Fruit fly (Drosophila melanogaster) whole organism, embryonic: ENCODE measurements around the gene alpha4GT2.
A peak's percentile ranks its signal among the peaks of the same experiment; 100 is the strongest.

Experiments
- ATbp ChIP-seq: fragments of 200-800 bp; sonication (Bioruptor generic); optimal IDR thresholded peaks from 2 replicates; lab custom pipeline; 2017; ENCODE audit warnings: missing biosample characterization, mild to moderate bottlenecking, missing genetic modification characterization, missing genetic modification reagents
- Atf3 ChIP-seq: fragments of 200-800 bp; sonication (Bioruptor generic); optimal IDR thresholded peaks from 3 replicates; lab custom pipeline; 2016; ENCODE audit warnings: missing biosample characterization, missing genetic modification characterization
- CG10431 ChIP-seq: fragments of 200-800 bp; sonication (Bioruptor generic); optimal IDR thresholded peaks from 3 replicates; lab custom pipeline; 2018; ENCODE audit warnings: missing biosample characterization, mild to moderate bottlenecking, missing genetic modification characterization
- CG10462 ChIP-seq: fragments of 200-800 bp; sonication (Bioruptor generic); optimal IDR thresholded peaks from 2 replicates; lab custom pipeline; 2016; ENCODE audit warnings: missing biosample characterization, missing genetic modification characterization
- CG10565 ChIP-seq: fragments of 200-800 bp; sonication (Bioruptor generic); optimal IDR thresholded peaks from 3 replicates; lab custom pipeline; 2016; ENCODE audit warnings: missing biosample characterization, mild to moderate bottlenecking, missing genetic modification characterization
- CG11504 ChIP-seq: fragments of 200-800 bp; sonication (Bioruptor generic); optimal IDR thresholded peaks from 3 replicates; lab custom pipeline; 2019; ENCODE audit warnings: missing biosample characterization, mild to moderate bottlenecking, missing genetic modification characterization, moderate library complexity
- CG11560 ChIP-seq: fragments of 200-800 bp; sonication (Bioruptor generic); IDR thresholded peaks from 3 replicates; pipeline ENCODE4 v1.3.6; 2022; ENCODE audit warnings: missing biosample characterization, missing genetic modification characterization
- CG12236 ChIP-seq: fragments of 200-800 bp; sonication (Bioruptor generic); optimal IDR thresholded peaks from 2 replicates; lab custom pipeline; 2016; ENCODE audit warnings: missing biosample characterization, missing genetic modification characterization
- CG12391 ChIP-seq: fragments of 200-800 bp; sonication (Bioruptor generic); optimal IDR thresholded peaks from 3 replicates; lab custom pipeline; 2018; ENCODE audit warnings: missing biosample characterization, mild to moderate bottlenecking, missing genetic modification characterization, moderate library complexity
- CG14014 ChIP-seq: fragments of 200-800 bp; sonication (Bioruptor generic); IDR thresholded peaks from 2 replicates; pipeline ENCODE4 v1.3.6; 2022; ENCODE audit warnings: missing biosample characterization, missing genetic modification characterization
- CG15479 ChIP-seq: fragments of 200-800 bp; sonication (Bioruptor generic); optimal IDR thresholded peaks from 3 replicates; lab custom pipeline; 2019; ENCODE audit warnings: missing biosample characterization, mild to moderate bottlenecking, missing genetic modification characterization, moderate library complexity
- CG15601 ChIP-seq: fragments of 200-800 bp; sonication (Bioruptor generic); optimal IDR thresholded peaks from 3 replicates; lab custom pipeline; 2019; ENCODE audit warnings: missing biosample characterization, mild to moderate bottlenecking, missing genetic modification characterization, moderate library complexity
- CG16779 ChIP-seq: fragments of 200-800 bp; sonication (Bioruptor generic); IDR thresholded peaks from 2 replicates; pipeline ENCODE4 v1.3.6; 2022; ENCODE audit warnings: missing biosample characterization, missing genetic modification characterization
- CG3065 ChIP-seq: fragments of 200-800 bp; sonication (Bioruptor generic); optimal IDR thresholded peaks from 2 replicates; lab custom pipeline; 2016; ENCODE audit warnings: missing biosample characterization, missing genetic modification characterization
- CG6175 ChIP-seq: fragments of 200-800 bp; sonication (Bioruptor generic); IDR thresholded peaks from 3 replicates; pipeline ENCODE4 v1.3.6; 2022; ENCODE audit warnings: missing biosample characterization, missing genetic modification characterization
- CG6813 ChIP-seq: fragments of 200-800 bp; sonication (Bioruptor generic); optimal IDR thresholded peaks from 2 replicates; lab custom pipeline; 2017; ENCODE audit warnings: missing biosample characterization, missing genetic modification characterization, mild to moderate bottlenecking, moderate library complexity, missing genetic modification reagents
- CG7556 ChIP-seq: fragments of 200-800 bp; sonication (Bioruptor generic); optimal IDR thresholded peaks from 2 replicates; lab custom pipeline; 2017; ENCODE audit warnings: missing biosample characterization, mild to moderate bottlenecking, missing genetic modification characterization
- CG7928 ChIP-seq: fragments of 200-800 bp; sonication (Bioruptor generic); optimal IDR thresholded peaks from 2 replicates; lab custom pipeline; 2017; ENCODE audit warnings: missing biosample characterization, mild to moderate bottlenecking, missing genetic modification characterization
- CG7963 ChIP-seq: fragments of 200-800 bp; sonication (Bioruptor generic); IDR thresholded peaks from 3 replicates; pipeline ENCODE4 v1.3.6; 2022; ENCODE audit warnings: missing biosample characterization, missing genetic modification characterization; ENCODE audit not compliant: partially characterized antibody
- CG8765 ChIP-seq: fragments of 200-800 bp; sonication (Bioruptor generic); IDR thresholded peaks from 2 replicates; pipeline ENCODE4 v1.3.6; 2022; ENCODE audit warnings: missing biosample characterization, missing genetic modification characterization
- Doc3 ChIP-seq: fragments of 200-800 bp; sonication (Bioruptor generic); IDR thresholded peaks from 3 replicates; pipeline ENCODE4 v1.3.6; 2022; ENCODE audit warnings: missing biosample characterization, missing genetic modification characterization; ENCODE audit not compliant: partially characterized antibody
- Dp ChIP-seq: fragments of 200-800 bp; sonication (Bioruptor generic); optimal IDR thresholded peaks from 2 replicates; lab custom pipeline; 2018; ENCODE audit warnings: missing biosample characterization, mild to moderate bottlenecking, missing genetic modification characterization, moderate library complexity
- Dref ChIP-seq: fragments of 200-800 bp; sonication (Bioruptor generic); IDR thresholded peaks from 2 replicates; pipeline ENCODE4 v1.3.6; 2022; ENCODE audit warnings: missing biosample characterization, missing genetic modification characterization
- Drgx ChIP-seq: fragments of 200-800 bp; sonication (Bioruptor generic); IDR thresholded peaks from 2 replicates; pipeline ENCODE4 v1.3.6; 2022; ENCODE audit warnings: missing biosample characterization, missing genetic modification characterization
- Ets65A ChIP-seq: fragments of 200-800 bp; sonication (Bioruptor generic); peaks from one replicate; lab custom pipeline; 2016; ENCODE audit warnings: missing biosample characterization, missing genetic modification characterization
- Fer2 ChIP-seq: fragments of 200-800 bp; sonication (Bioruptor generic); optimal IDR thresholded peaks from 2 replicates; lab custom pipeline; 2018; ENCODE audit warnings: missing biosample characterization, mild to moderate bottlenecking, missing genetic modification characterization, moderate library complexity
- Lhr ChIP-seq: fragments of 200-800 bp; sonication (Bioruptor generic); optimal IDR thresholded peaks from 3 replicates; lab custom pipeline; 2017; ENCODE audit warnings: mild to moderate bottlenecking, missing biosample characterization, missing genetic modification reagents, missing genetic modification characterization
- Lim3 ChIP-seq: fragments of 200-800 bp; sonication (Bioruptor generic); IDR thresholded peaks from 2 replicates; pipeline ENCODE4 v1.3.6; 2022; ENCODE audit warnings: missing biosample characterization, missing genetic modification characterization
- Poxn ChIP-seq: fragments of 200-800 bp; sonication (Bioruptor generic); IDR thresholded peaks from 2 replicates; pipeline ENCODE4 v1.3.6; 2022; ENCODE audit warnings: missing biosample characterization, missing genetic modification characterization
- Ptx1 ChIP-seq: fragments of 200-800 bp; sonication (Bioruptor generic); IDR thresholded peaks from 2 replicates; pipeline ENCODE4 v1.3.6; 2022; ENCODE audit warnings: missing biosample characterization, missing genetic modification characterization
- Stat92E ChIP-seq, 3 experiments: fragments of >200 bp in 2 of 3; fragments of 200-800 bp in 1 of 3; sonication (Bioruptor generic) in 1 of 3; optimal IDR thresholded peaks; 2 replicates each; lab custom pipeline; 2017 to 2019; ENCODE audit warnings: missing biosample characterization in 3 of 3, missing genetic modification characterization in 3 of 3, mild to moderate bottlenecking in 1 of 3, moderate library complexity in 1 of 3
- TFAM ChIP-seq: fragments of 200-800 bp; sonication (Bioruptor generic); optimal IDR thresholded peaks from 2 replicates; lab custom pipeline; 2017; ENCODE audit warnings: missing biosample characterization, missing genetic modification characterization, inconsistent platforms
- bigmax ChIP-seq: fragments of 200-800 bp; sonication (Bioruptor generic); optimal IDR thresholded peaks from 2 replicates; lab custom pipeline; 2018; ENCODE audit warnings: missing biosample characterization, mild to moderate bottlenecking, missing genetic modification characterization
- chm ChIP-seq: fragments of 200-800 bp; sonication (Bioruptor generic); IDR thresholded peaks from 2 replicates; pipeline ENCODE4 v1.3.6; 2022; ENCODE audit warnings: missing biosample characterization, missing genetic modification characterization
- emc ChIP-seq: fragments of 200-800 bp; sonication (Bioruptor generic); optimal IDR thresholded peaks from 2 replicates; lab custom pipeline; 2016; ENCODE audit warnings: missing biosample characterization, missing genetic modification characterization
- esg ChIP-seq: fragments of 200-800 bp; sonication (Bioruptor generic); conservative IDR thresholded peaks from 2 replicates; pipeline ENCODE4 v1.3.6; 2022; ENCODE audit warnings: missing biosample characterization, missing genetic modification characterization
- ewg ChIP-seq: fragments of 200-800 bp; sonication (Bioruptor generic); optimal IDR thresholded peaks from 3 replicates; lab custom pipeline; 2017; ENCODE audit warnings: mild to moderate bottlenecking, missing biosample characterization, missing genetic modification reagents, missing genetic modification characterization
- lbe ChIP-seq: fragments of 200-800 bp; sonication (Bioruptor generic); optimal IDR thresholded peaks from 2 replicates; lab custom pipeline; 2016; ENCODE audit warnings: missing biosample characterization, mild to moderate bottlenecking, missing genetic modification characterization
- lov ChIP-seq, 2 experiments: fragments of 200-800 bp in 1 of 2; fragments of >200 bp in 1 of 2; sonication (Bioruptor generic) in 1 of 2; IDR thresholded peaks in 1 of 2; optimal IDR thresholded peaks in 1 of 2; 2 replicates in 1 of 2; 3 replicates in 1 of 2; pipeline versions ENCODE4 v1.3.6 to Lab custom; 2017 to 2022; ENCODE audit warnings: missing biosample characterization in 1 of 2, missing genetic modification characterization in 1 of 2
- onecut ChIP-seq: fragments of 200-800 bp; sonication (Bioruptor generic); IDR thresholded peaks from 2 replicates; pipeline ENCODE4 v1.3.6; 2022; ENCODE audit warnings: missing biosample characterization, missing genetic modification characterization
- pfk ChIP-seq: fragments of 200-800 bp; sonication (Bioruptor generic); optimal IDR thresholded peaks from 2 replicates; lab custom pipeline; 2018; ENCODE audit warnings: missing biosample characterization, mild to moderate bottlenecking, missing genetic modification characterization, moderate library complexity
- pita ChIP-seq: fragments of 200-800 bp; sonication (Bioruptor generic); optimal IDR thresholded peaks from 2 replicates; lab custom pipeline; 2017; ENCODE audit warnings: missing biosample characterization, mild to moderate bottlenecking, missing genetic modification characterization
- pnt ChIP-seq: fragments of 200-800 bp; sonication (Bioruptor generic); optimal IDR thresholded peaks from 3 replicates; lab custom pipeline; 2016; ENCODE audit warnings: missing biosample characterization, missing genetic modification characterization
- psq ChIP-seq: fragments of 200-800 bp; sonication (Bioruptor generic); optimal IDR thresholded peaks from 2 replicates; lab custom pipeline; 2017; ENCODE audit warnings: missing biosample characterization, missing genetic modification characterization
- row ChIP-seq: fragments of 200-800 bp; sonication (Bioruptor generic); IDR thresholded peaks from 3 replicates; pipeline ENCODE4 v1.3.6; 2022; ENCODE audit warnings: missing biosample characterization, missing genetic modification characterization
- sna ChIP-seq: fragments of 200-800 bp; sonication (Bioruptor generic); IDR thresholded peaks from 2 replicates; pipeline ENCODE4 v1.3.6; 2022; ENCODE audit warnings: missing biosample characterization, missing genetic modification characterization; ENCODE audit not compliant: partially characterized antibody
- so ChIP-seq: fragments of 200-800 bp; sonication (Bioruptor generic); IDR thresholded peaks from 3 replicates; pipeline ENCODE4 v1.3.6; 2022; ENCODE audit warnings: missing biosample characterization, missing genetic modification characterization
- ssp ChIP-seq: fragments of 200-800 bp; sonication (Bioruptor generic); IDR thresholded peaks from 2 replicates; pipeline ENCODE4 v1.3.6; 2022; ENCODE audit warnings: missing biosample characterization, missing genetic modification characterization
- tgo ChIP-seq: fragments of 200-800 bp; sonication (Bioruptor generic); IDR thresholded peaks from 3 replicates; pipeline ENCODE4 v1.3.6; 2022; ENCODE audit warnings: missing biosample characterization, missing genetic modification characterization
- wdn ChIP-seq: fragments of 200-800 bp; sonication (Bioruptor generic); IDR thresholded peaks from 2 replicates; pipeline ENCODE4 v1.3.6; 2022; ENCODE audit warnings: missing biosample characterization, missing genetic modification characterization
- zen ChIP-seq: fragments of 200-800 bp; sonication (Bioruptor generic); optimal IDR thresholded peaks from 3 replicates; lab custom pipeline; 2018; ENCODE audit warnings: missing biosample characterization, mild to moderate bottlenecking, missing genetic modification characterization, moderate library complexity

alpha4GT2 gene

dm6 chr3R:25884301-25884700 is 52.3 kb downstream of the alpha4GT2 start (continued):
- TF ChIP-seq CG15601 (tag; lab: Kevin White, UChicago) (peak; percentile 79), CG10565 (GFP tag; lab: Kevin White, UChicago) (no peak), CG16779 (GFP tag; lab: Robert Waterston, UW) (no peak), Lhr (GFP tag; lab: Kevin White, UChicago) (peak; percentile 8), CG14014 (GFP tag; lab: Robert Waterston, UW) (0 out of 2 replicates have a peak, but pooled peaks have one; percentile 32), CG10462 (GFP tag; lab: Kevin White, UChicago) (peak; percentile 9), sna (GFP tag; lab: Robert Waterston, UW) (no peak), Dp (GFP tag; lab: Kevin White, UChicago) (no peak), Ptx1 (GFP tag; lab: Robert Waterston, UW) (peak; percentile 49), Atf3 (GFP tag; lab: Kevin White, UChicago) (no peak), CG8765 (GFP tag; lab: Robert Waterston, UW) (no peak), CG12236 (GFP tag; lab: Kevin White, UChicago) (no peak), chm (GFP tag; lab: Robert Waterston, UW) (no peak), CG7556 (GFP tag; lab: Kevin White, UChicago) (peak; percentile 65), Poxn (no peak), CG3065 (GFP tag; lab: Kevin White, UChicago) (no peak), wdn (GFP tag; lab: Robert Waterston, UW) (no peak), emc (GFP tag; lab: Kevin White, UChicago) (no peak), CG11560 (tag; lab: Robert Waterston, UW) (no peak), CG6813 (GFP tag; lab: Kevin White, UChicago) (no peak), row (GFP tag; lab: Robert Waterston, UW) (peak; percentile 56), CG12391 (peak; percentile 85), lov (optimal IDR thresholded peaks at IDR 0.05; lab: Kevin White, UChicago) (no peak), lov (GFP tag; IDR thresholded peaks at IDR 0.05; lab: Robert Waterston, UW) (0 out of 3 replicates have a peak, but pooled peaks have one; percentile 12), pita (GFP tag; lab: Kevin White, UChicago) (no peak), ssp (no peak), pfk (no peak), CG10431 (GFP tag; lab: Kevin White, UChicago) (peak; percentile 11), Lim3 (no peak), so (no peak), bigmax (no peak), ewg (GFP tag; lab: Kevin White, UChicago) (peak; percentile 40), Doc3 (no peak), TFAM (GFP tag; lab: Kevin White, UChicago) (no peak), pnt (GFP tag; lab: Kevin White, UChicago) (no peak), Fer2 (no peak), zen (tag; lab: Kevin White, UChicago) (peak; percentile 18), Dref (GFP tag; lab: Robert Waterston, UW) (no peak), CG11504 (tag; lab: Kevin White, UChicago) (peak; percentile 83), CG15479 (no peak), Ets65A (no peak), lbe (GFP tag; lab: Kevin White, UChicago) (no peak), tgo (GFP tag; lab: Robert Waterston, UW) (peak; percentile 46; the same call in 2 of the 3 replicates), onecut (no peak), esg (GFP tag; lab: Robert Waterston, UW) (peak; percentile 27; the same call in 1 of the 2 replicates), CG7963 (GFP tag; lab: Robert Waterston, UW) (no peak), psq (GFP tag; lab: Kevin White, UChicago) (no peak), ATbp (GFP tag; lab: Kevin White, UChicago) (peak; percentile 62), Stat92E (GFP tag; optimal IDR thresholded peaks at IDR 0.05; lab: Kevin White, UChicago) (peak in 1 of 3 experiments; percentile 50), CG6175 (GFP tag; lab: Robert Waterston, UW) (no peak), CG7928 (no peak), Drgx (GFP tag; lab: Robert Waterston, UW) (peak; percentile 58; the same call in 1 of the 2 replicates)
